Worm (Caenorhabditis elegans) whole organism, L3 larva: ENCODE results near the gene clec-78.
A peak's percentile ranks its signal among the peaks of the same experiment; 100 is the strongest.

Source experiments
- ZK546.5 ChIP-seq: sonication (generic microtip); optimal IDR thresholded peaks from 2 replicates; lab custom pipeline; 2017; ENCODE audit warnings: missing biosample characterization, missing genetic modification characterization
- aly-2 ChIP-seq: fragments of 150-350 bp; optimal IDR thresholded peaks from 2 replicates; lab custom pipeline; 2014; ENCODE audit warnings: missing biosample characterization, missing genetic modification characterization
- ama-1 ChIP-seq: fragments of 150-350 bp; optimal IDR thresholded peaks from 2 replicates; lab custom pipeline; 2018
- ceh-16 ChIP-seq: sonication (generic microtip); optimal IDR thresholded peaks from 2 replicates; lab custom pipeline; 2017; ENCODE audit warnings: missing biosample characterization, missing genetic modification characterization
- ceh-28 ChIP-seq: fragments of 150-350 bp; optimal IDR thresholded peaks from 2 replicates; lab custom pipeline; 2014; ENCODE audit warnings: missing biosample characterization, missing genetic modification reagents, missing genetic modification characterization
- ceh-82 ChIP-seq: fragments of 150-350 bp; optimal IDR thresholded peaks from 2 replicates; lab custom pipeline; 2014; ENCODE audit warnings: missing biosample characterization, missing genetic modification characterization
- egl-27 ChIP-seq: sonication (generic microtip); optimal IDR thresholded peaks from 4 replicates; lab custom pipeline; 2017; ENCODE audit warnings: missing biosample characterization, missing genetic modification reagents, missing genetic modification characterization
- elt-1 ChIP-seq: fragments of 150-350 bp; optimal IDR thresholded peaks from 2 replicates; lab custom pipeline; 2014; ENCODE audit warnings: missing biosample characterization, missing genetic modification characterization
- elt-2 ChIP-seq: sonication (generic microtip); optimal IDR thresholded peaks from 2 replicates; lab custom pipeline; 2016; ENCODE audit warnings: missing genetic modification reagents, mild to moderate bottlenecking, missing genetic modification characterization, missing compliant biosample characterization
- elt-3 ChIP-seq, 3 experiments: fragments of 150-350 bp in 1 of 3; sonication (generic microtip) in 2 of 3; optimal IDR thresholded peaks; 2 replicates in 2 of 3; 4 replicates in 1 of 3; lab custom pipeline; 2014 to 2017; ENCODE audit warnings: missing biosample characterization in 3 of 3, missing genetic modification characterization in 3 of 3
- eor-1 ChIP-seq, 2 experiments: fragments of 150-350 bp; optimal IDR thresholded peaks; 2 replicates each; lab custom pipeline; 2014 to 2018; ENCODE audit warnings: missing biosample characterization in 2 of 2, missing genetic modification characterization in 2 of 2
- fkh-10 ChIP-seq: sonication (generic microtip); optimal IDR thresholded peaks from 2 replicates; lab custom pipeline; 2017; ENCODE audit warnings: missing biosample characterization, missing genetic modification reagents, missing genetic modification characterization
- fkh-2 ChIP-seq: fragments of 150-350 bp; optimal IDR thresholded peaks from 2 replicates; lab custom pipeline; 2014; ENCODE audit warnings: missing biosample characterization, missing genetic modification reagents, missing genetic modification characterization
- fos-1 ChIP-seq: fragments of 150-350 bp; optimal IDR thresholded peaks from 2 replicates; lab custom pipeline; 2014; ENCODE audit warnings: missing biosample characterization, missing genetic modification characterization
- jun-1 ChIP-seq: fragments of 150-350 bp; optimal IDR thresholded peaks from 2 replicates; lab custom pipeline; 2014; ENCODE audit warnings: missing biosample characterization, missing genetic modification reagents, missing genetic modification characterization
- lin-39 ChIP-seq: fragments of 150-350 bp; optimal IDR thresholded peaks from 2 replicates; lab custom pipeline; 2018; ENCODE audit warnings: missing biosample characterization, missing genetic modification reagents, missing genetic modification characterization
- nhr-11 ChIP-seq: fragments of 150-350 bp; optimal IDR thresholded peaks from 2 replicates; lab custom pipeline; 2014; ENCODE audit warnings: missing biosample characterization, missing genetic modification characterization
- nhr-12 ChIP-seq: fragments of 150-350 bp; optimal IDR thresholded peaks from 2 replicates; lab custom pipeline; 2014; ENCODE audit warnings: missing biosample characterization, missing genetic modification characterization
- nhr-23 ChIP-seq: fragments of 150-350 bp; optimal IDR thresholded peaks from 2 replicates; lab custom pipeline; 2014; ENCODE audit warnings: missing biosample characterization, missing genetic modification reagents, missing genetic modification characterization
- nhr-237 ChIP-seq: fragments of 150-350 bp; optimal IDR thresholded peaks from 2 replicates; lab custom pipeline; 2014; ENCODE audit warnings: missing biosample characterization, missing genetic modification characterization
- nhr-28 ChIP-seq: fragments of 150-350 bp; optimal IDR thresholded peaks from 2 replicates; lab custom pipeline; 2014; ENCODE audit warnings: missing biosample characterization, missing genetic modification characterization
- nhr-76 ChIP-seq: fragments of 150-350 bp; sonication (generic microtip); optimal IDR thresholded peaks from 5 replicates; lab custom pipeline; 2014; ENCODE audit warnings: missing biosample characterization, missing genetic modification characterization
- nhr-77 ChIP-seq: fragments of 150-350 bp; optimal IDR thresholded peaks from 2 replicates; lab custom pipeline; 2014; ENCODE audit warnings: missing biosample characterization, missing genetic modification characterization
- pha-4 ChIP-seq: fragments of 150-350 bp; optimal IDR thresholded peaks from 2 replicates; lab custom pipeline; 2014; ENCODE audit warnings: missing biosample characterization, missing genetic modification reagents, missing genetic modification characterization
- pqm-1 ChIP-seq: fragments of 150-350 bp; optimal IDR thresholded peaks from 2 replicates; lab custom pipeline; 2017; ENCODE audit warnings: missing biosample characterization, missing genetic modification characterization, inconsistent platforms
- sea-2 ChIP-seq: fragments of 150-350 bp; sonication (generic microtip); optimal IDR thresholded peaks from 4 replicates; lab custom pipeline; 2014; ENCODE audit warnings: missing biosample characterization, missing genetic modification reagents, missing genetic modification characterization
- skn-1 ChIP-seq: fragments of 150-350 bp; optimal IDR thresholded peaks from 2 replicates; lab custom pipeline; 2014; ENCODE audit warnings: missing biosample characterization, missing genetic modification characterization
- unc-39 ChIP-seq: sonication (generic microtip); optimal IDR thresholded peaks from 4 replicates; lab custom pipeline; 2017; ENCODE audit warnings: missing biosample characterization, missing genetic modification characterization
- unc-62 ChIP-seq: fragments of 150-350 bp; sonication (generic microtip); optimal IDR thresholded peaks from 4 replicates; lab custom pipeline; 2014; ENCODE audit warnings: missing biosample characterization, missing genetic modification reagents, missing genetic modification characterization
- ztf-4 ChIP-seq: fragments of 150-350 bp; optimal IDR thresholded peaks from 2 replicates; lab custom pipeline; 2014; ENCODE audit warnings: missing biosample characterization, missing genetic modification characterization

The clec-78 gene

ce11 chrIV:3988638-3989152 is at the start of gene clec-78:
Gene clec-78, plus strand, starts transcription at chrIV:3989102.
- peak; percentile 100 for TF ChIP-seq elt-2 (tag; lab: Kevin White, UChicago)
- TF ChIP-seq nhr-77 (tag; lab: Kevin White, UChicago), result no peak
- peak; percentile 99 for TF ChIP-seq jun-1
- peak; percentile 98 for TF ChIP-seq pqm-1 (tag; lab: Kevin White, UChicago)
- TF ChIP-seq eor-1 (tag; optimal IDR thresholded peaks at IDR 0.05; lab: Kevin White, UChicago), result no peak
- TF ChIP-seq pha-4 (tag; lab: Kevin White, UChicago), result peak; percentile 55
- no peak for TF ChIP-seq ceh-82 (tag; lab: Kevin White, UChicago)
- peak; percentile 60 for TF ChIP-seq fos-1 (tag; lab: Kevin White, UChicago)

- TF ChIP-seq skn-1 (tag; lab: Kevin White, UChicago) (no peak), elt-2 (tag; lab: Kevin White, UChicago) (peak; percentile 49), nhr-23 (tag; lab: Kevin White, UChicago) (no peak), pqm-1 (tag; lab: Kevin White, UChicago) (peak; percentile 22)
- TF ChIP-seq, all 47 proteins: peak for 2
These were observed 47.1 kb upstream of the clec-78 start, which contains the start of gene clec-174 for ce11 chrIV:3941658-3942328. Gene clec-174, minus strand, starts transcription at chrIV:3941708.

ce11 chrIV:3943003-3943402 is 45.9 kb upstream of the clec-78 start, which contains the start of gene Y46C8AL.11:
Gene Y46C8AL.11, plus strand, starts transcription at chrIV:3943303.
- TF ChIP-seq unc-62 (GFP tag; lab: Kevin White, UChicago), result no peak
- TF ChIP-seq nhr-76 (tag; lab: Kevin White, UChicago), result no peak
- no peak for TF ChIP-seq lin-39 (tag; lab: Kevin White, UChicago)
- no peak for TF ChIP-seq fkh-2
- no peak for TF ChIP-seq nhr-77 (tag; lab: Kevin White, UChicago)
- TF ChIP-seq skn-1 (tag; lab: Kevin White, UChicago), result no peak
- no peak for TF ChIP-seq elt-1 (tag; lab: Kevin White, UChicago)
- no peak for TF ChIP-seq unc-39
- TF ChIP-seq nhr-23 (tag; lab: Kevin White, UChicago), result no peak
- TF ChIP-seq pqm-1 (tag; lab: Kevin White, UChicago), result no peak
- no peak for TF ChIP-seq ztf-4 (tag; lab: Kevin White, UChicago)
- TF ChIP-seq eor-1 (tag; optimal IDR thresholded peaks at IDR 0.05; lab: Kevin White, UChicago), result no peak
- TF ChIP-seq, all 47 proteins: peak for 0

ce11 chrIV:3944459-3944858 is 44.4 kb upstream of the clec-78 start, which contains the start of gene clec-72:
Gene clec-72, plus strand, starts transcription at chrIV:3944816.
- no peak for TF ChIP-seq ceh-28 (tag; lab: Kevin White, UChicago)
- peak; percentile 41 for TF ChIP-seq skn-1 (tag; lab: Kevin White, UChicago)
- peak; percentile 98 for TF ChIP-seq elt-2 (tag; lab: Kevin White, UChicago)
- TF ChIP-seq pqm-1 (tag; lab: Kevin White, UChicago), result peak; percentile 92
- TF ChIP-seq jun-1, result peak; percentile 84
- TF ChIP-seq, all 47 proteins: peak for 4

ce11 chrIV:3956095-3956494 is 32.8 kb upstream of the clec-78 start, which contains the start of gene clec-73:
Gene clec-73, minus strand, starts transcription at chrIV:3956195.
- TF ChIP-seq fkh-10 (GFP tag; lab: Kevin White, UChicago) (no peak), skn-1 (tag; lab: Kevin White, UChicago) (no peak), ZK546.5 (tag; lab: Kevin White, UChicago) (no peak), lin-39 (tag; lab: Kevin White, UChicago) (no peak), nhr-11 (no peak), eor-1 (tag; optimal IDR thresholded peaks at IDR 0.05; lab: Kevin White, UChicago) (no peak), sea-2 (GFP tag; lab: Kevin White, UChicago) (no peak), nhr-76 (tag; lab: Kevin White, UChicago) (no peak), ama-1 (no peak), nhr-12 (tag; lab: Kevin White, UChicago) (no peak), ztf-4 (tag; lab: Kevin White, UChicago) (no peak)

ce11 chrIV:3956705-3957104 is 32.2 kb upstream of the clec-78 start, which contains the start of gene clec-74:
Gene clec-74, plus strand, starts transcription at chrIV:3957005.
- TF ChIP-seq elt-3 (tag; optimal IDR thresholded peaks at IDR 0.05; lab: Kevin White, UChicago) (no peak), aly-2 (tag; lab: Kevin White, UChicago) (no peak), egl-27 (tag; lab: Kevin White, UChicago) (no peak), nhr-237 (no peak), ceh-16 (tag; lab: Kevin White, UChicago) (no peak), nhr-28 (tag; lab: Kevin White, UChicago) (no peak)
